Worm (Caenorhabditis elegans): ENCODE measurements around the gene R10E8.6.

Gene R10E8.6

DNA sequence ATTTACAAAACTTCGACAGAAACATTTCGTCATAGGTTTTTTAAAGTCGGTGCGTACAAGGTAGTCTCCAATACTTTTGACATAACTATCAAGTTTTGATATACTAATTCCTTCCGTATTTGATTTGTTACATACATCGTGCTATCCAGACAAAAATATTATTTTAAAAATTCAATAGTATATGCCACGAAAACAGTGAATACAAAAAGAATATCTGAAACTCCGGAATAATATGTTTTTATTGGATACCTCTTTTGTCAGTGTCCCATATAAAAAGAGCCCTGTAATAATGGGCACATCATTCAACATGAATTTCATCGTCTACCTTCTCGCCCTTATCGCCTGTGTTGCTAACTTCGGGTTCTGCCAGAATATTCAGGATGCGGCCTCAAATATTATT lies 26.1 kb upstream of the R10E8.6 start, which contains the start of gene Y51A2A.12 (continued):
- TF ChIP-seq efl-1 (GFP tag; optimal IDR thresholded peaks at IDR 0.05) (no peak), ets-4 (GFP tag; optimal IDR thresholded peaks at IDR 0.05) (no peak)

ce11 chrV:18290642-18291041 lies 24.5 kb upstream of the R10E8.6 start, which contains the start of gene Y51A2A.4:
TSS of gene Y51A2A.4 (plus strand) at chrV:18290942.
- no peak for TF ChIP-seq attf-3 (GFP tag; conservative IDR thresholded peaks at IDR 0.05)
- TF ChIP-seq ztf-28 (GFP tag; IDR thresholded peaks at IDR 0.05) = no peak
- TF ChIP-seq nhr-27 (tag; optimal IDR thresholded peaks at IDR 0.05) = no peak
- no peak for TF ChIP-seq dpff-1 (tag; optimal IDR thresholded peaks at IDR 0.05)
- TF ChIP-seq akir-1 (GFP tag; optimal IDR thresholded peaks at IDR 0.05) = no peak
- TF ChIP-seq F57C9.4 (tag; optimal IDR thresholded peaks at IDR 0.05) = no peak
- TF ChIP-seq hmg-20 (GFP tag; IDR thresholded peaks at IDR 0.05) = no peak
- TF ChIP-seq nfya-2 (GFP tag; IDR thresholded peaks at IDR 0.05) = no peak
- no peak for TF ChIP-seq F55B11.4 (tag; optimal IDR thresholded peaks at IDR 0.05; ENCODE audit: borderline replicate concordance, insufficient read depth)
- TF ChIP-seq F23B12.7 (tag; optimal IDR thresholded peaks at IDR 0.05; ENCODE audit: insufficient read depth) = no peak

ce11 chrV:18282597-18282996 lies 16.4 kb upstream of the R10E8.6 start, which contains the start of gene clec-247:
TSS of gene clec-247 (plus strand) at chrV:18282897.
- TF ChIP-seq hlh-12 (tag; optimal IDR thresholded peaks at IDR 0.05) (no peak), nfya-2 (GFP tag; IDR thresholded peaks at IDR 0.05) (no peak), ceh-79 (tag; optimal IDR thresholded peaks at IDR 0.05) (no peak), hmg-1.2 (GFP tag; IDR thresholded peaks at IDR 0.05) (no peak), dox-1 (GFP tag; IDR thresholded peaks at IDR 0.05) (no peak), lin-35 (GFP tag; optimal IDR thresholded peaks at IDR 0.05) (no peak), attf-3 (GFP tag; conservative IDR thresholded peaks at IDR 0.05) (no peak), gei-17 (GFP tag; optimal IDR thresholded peaks at IDR 0.05) (no peak), dpl-1 (GFP tag; optimal IDR thresholded peaks at IDR 0.05) (no peak), ceh-40 (GFP tag; IDR thresholded peaks at IDR 0.05) (no peak)

- TF ChIP-seq ceh-40 (GFP tag; IDR thresholded peaks at IDR 0.05) (no peak), ztf-18 (tag; optimal IDR thresholded peaks at IDR 0.05) (no peak), aptf-3 (GFP tag; IDR thresholded peaks at IDR 0.05) (no peak), let-526 (GFP tag; IDR thresholded peaks at IDR 0.05) (no peak), F52B5.7 (tag; optimal IDR thresholded peaks at IDR 0.05) (no peak), zfh-2 (GFP tag; conservative IDR thresholded peaks at IDR 0.05) (no peak), nhr-120 (GFP tag; IDR thresholded peaks at IDR 0.05) (no peak)
Observed at ce11 chrV:18280778-18281177, 14.6 kb upstream of the R10E8.6 start, which contains the start of gene Y51A2A.16. TSS of gene Y51A2A.16 (minus strand) at chrV:18280878.

DNA sequence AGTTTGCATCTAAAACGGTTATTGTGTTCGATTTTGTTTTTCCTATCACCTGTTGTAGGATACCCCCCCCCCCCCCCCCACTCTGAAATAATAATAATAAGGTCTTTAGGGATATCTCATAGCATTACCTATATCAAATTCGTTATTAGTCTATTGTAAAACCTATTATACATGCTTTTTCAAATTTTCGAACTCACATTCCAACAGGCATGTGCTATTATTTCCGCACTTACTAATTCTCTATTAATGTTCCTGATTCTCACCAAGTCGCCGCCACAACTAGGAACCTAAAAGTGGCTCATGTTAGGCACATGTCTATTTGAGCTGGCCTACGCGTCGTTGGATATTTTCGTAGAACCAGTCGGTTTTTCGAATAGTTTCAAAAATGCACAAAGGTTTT lies 4.2 kb upstream of the R10E8.6 start, which contains the start of gene Y37H2C.4:
TSS of gene Y37H2C.4 (plus strand) at position 301 of the 400 bp plus-strand sequence.
- TF ChIP-seq lag-1 (GFP tag; IDR thresholded peaks at IDR 0.05) (no peak), ztf-18 (tag; optimal IDR thresholded peaks at IDR 0.05) (no peak), C17E4.6 (GFP tag; IDR thresholded peaks at IDR 0.05) (no peak), ekl-4 (GFP tag; IDR thresholded peaks at IDR 0.05) (no peak), mcd-1 (GFP tag; IDR thresholded peaks at IDR 0.05) (no peak), mes-4 (tag; optimal IDR thresholded peaks at IDR 0.05) (no peak), sptf-2 (GFP tag; optimal IDR thresholded peaks at IDR 0.05) (no peak), T07F8.4 (tag; optimal IDR thresholded peaks at IDR 0.05) (no peak), B0019.2 (GFP tag; conservative IDR thresholded peaks at IDR 0.05) (no peak), Y95B8A.8 (GFP tag; IDR thresholded peaks at IDR 0.05) (no peak), athp-1 (tag; optimal IDR thresholded peaks at IDR 0.05) (no peak), madf-10 (tag; optimal IDR thresholded peaks at IDR 0.05) (no peak), efl-1 (GFP tag; optimal IDR thresholded peaks at IDR 0.05) (no peak), B0336.3 (GFP tag; IDR thresholded peaks at IDR 0.05) (no peak), tlf-1 (GFP tag; optimal IDR thresholded peaks at IDR 0.05) (no peak)
